Worm (Caenorhabditis elegans): Measurements from ENCODE around the gene C14A4.13.

Gene C14A4.13

DNA sequence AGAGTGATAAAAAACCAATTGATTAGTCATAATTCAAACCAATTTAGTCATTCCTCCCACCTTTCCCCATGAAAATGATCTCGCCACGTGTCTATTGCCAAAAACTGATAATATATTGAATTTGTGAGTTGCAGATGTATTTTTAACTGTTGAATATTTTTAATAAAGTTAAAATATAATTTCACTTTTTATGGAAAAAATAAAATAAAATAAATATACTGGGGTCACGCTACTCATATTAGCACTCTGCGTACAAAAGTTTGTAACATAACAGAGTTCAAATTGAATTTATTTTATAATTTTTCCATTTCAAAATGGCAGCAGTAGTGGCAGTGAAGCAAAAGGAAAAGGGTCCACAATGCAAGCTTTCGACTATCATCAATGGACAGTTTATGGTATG lies at the start of gene C14A4.13:
TSS of gene C14A4.13 (plus strand) at position 301 of the 400 bp plus-strand sequence.
- TF ChIP-seq unc-62 (GFP tag; optimal IDR thresholded peaks at IDR 0.05) = no peak

ce11 chrII:10569498-10569897 lies 48.8 kb upstream of the C14A4.13 start:
- TF ChIP-seq unc-62 (GFP tag; optimal IDR thresholded peaks at IDR 0.05) = no peak

- TF ChIP-seq unc-62 (GFP tag; optimal IDR thresholded peaks at IDR 0.05) = no peak
Measured at ce11 chrII:10570302-10570701, 48.0 kb upstream of the C14A4.13 start, which contains the start of gene txt-13. TSS of gene txt-13 (plus strand) at chrII:10570602.

- TF ChIP-seq unc-62 (GFP tag; optimal IDR thresholded peaks at IDR 0.05) = no peak
Measured at ce11 chrII:10571967-10572366, 46.3 kb upstream of the C14A4.13 start, which contains the start of gene C06A1.3. TSS of gene C06A1.3 (plus strand) at chrII:10572267.

DNA sequence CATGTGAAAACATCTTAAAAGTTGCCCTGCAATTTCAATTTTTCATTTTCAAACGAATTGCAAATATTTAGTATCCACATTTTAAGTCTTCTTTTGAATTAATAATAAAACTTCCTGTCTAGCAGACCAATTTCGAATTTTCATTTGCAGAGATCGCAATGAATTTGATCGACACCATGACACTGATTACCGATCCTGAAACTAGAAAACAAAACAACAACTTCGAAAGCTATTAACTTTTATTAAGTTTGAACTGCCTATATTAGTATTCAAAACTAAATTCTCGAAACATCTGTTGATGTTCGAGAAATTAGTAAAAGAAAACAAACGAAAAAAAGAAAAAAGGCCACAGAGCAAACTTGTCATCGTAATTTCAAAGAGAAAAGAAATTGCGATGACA lies 44.1 kb upstream of the C14A4.13 start:
- TF ChIP-seq unc-62 (GFP tag; optimal IDR thresholded peaks at IDR 0.05) = no peak

ce11 chrII:10578843-10579430 lies 39.3 kb upstream of the C14A4.13 start, which contains the start of gene rpb-6:
TSS of gene rpb-6 (plus strand) at chrII:10579380.
- no peak for TF ChIP-seq unc-62 (GFP tag; optimal IDR thresholded peaks at IDR 0.05)

DNA sequence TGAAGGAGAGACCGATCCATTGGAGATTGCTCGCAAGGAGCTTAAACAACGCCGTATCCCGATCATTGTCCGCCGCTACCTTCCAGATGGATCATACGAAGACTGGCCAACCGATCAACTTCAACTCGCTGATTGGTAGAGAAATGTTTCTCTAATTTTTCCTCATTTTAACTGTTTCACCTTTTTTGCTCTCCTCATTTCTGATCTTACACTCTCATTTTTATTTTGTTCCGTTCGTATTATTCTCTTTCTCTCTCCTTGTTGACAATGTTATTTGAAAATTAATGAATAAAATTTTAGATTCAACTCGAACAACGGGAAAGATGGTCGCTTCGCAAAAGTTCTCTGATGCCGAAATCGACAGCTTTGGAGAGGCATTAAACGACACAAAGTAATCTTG lies 38.6 kb upstream of the C14A4.13 start, which contains the start of gene dohh-1:
TSS of gene dohh-1 (plus strand) at position 301 of the 400 bp plus-strand sequence.
- no peak for TF ChIP-seq unc-62 (GFP tag; optimal IDR thresholded peaks at IDR 0.05)

ce11 chrII:10580833-10581232 lies 37.4 kb upstream of the C14A4.13 start, which contains the start of gene dap-3:
TSS of gene dap-3 (plus strand) at chrII:10581133.
- TF ChIP-seq unc-62 (GFP tag; optimal IDR thresholded peaks at IDR 0.05) = no peak

DNA sequence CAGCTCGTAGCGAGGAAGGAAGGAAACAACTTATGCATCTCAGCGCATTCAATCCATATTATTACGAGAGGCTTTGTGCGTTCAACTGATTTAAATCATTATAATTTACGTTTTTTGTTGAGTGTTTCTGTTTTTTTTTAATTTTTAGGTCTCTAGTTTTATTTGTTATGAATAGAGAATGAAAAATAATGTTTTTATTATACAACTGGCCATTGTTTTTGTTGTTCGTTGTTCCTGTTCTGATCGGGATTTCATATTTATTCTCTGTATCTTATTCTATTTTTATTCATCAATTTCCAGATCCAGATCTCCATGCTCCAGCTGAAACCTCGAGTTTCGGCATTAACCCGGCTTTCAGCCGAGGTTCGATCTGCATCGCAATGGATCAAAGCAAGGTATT lies 35.9 kb upstream of the C14A4.13 start, which contains the start of gene mrps-22:
TSS of gene mrps-22 (plus strand) at position 301 of the 400 bp plus-strand sequence.
- no peak for TF ChIP-seq unc-62 (GFP tag; optimal IDR thresholded peaks at IDR 0.05)

DNA sequence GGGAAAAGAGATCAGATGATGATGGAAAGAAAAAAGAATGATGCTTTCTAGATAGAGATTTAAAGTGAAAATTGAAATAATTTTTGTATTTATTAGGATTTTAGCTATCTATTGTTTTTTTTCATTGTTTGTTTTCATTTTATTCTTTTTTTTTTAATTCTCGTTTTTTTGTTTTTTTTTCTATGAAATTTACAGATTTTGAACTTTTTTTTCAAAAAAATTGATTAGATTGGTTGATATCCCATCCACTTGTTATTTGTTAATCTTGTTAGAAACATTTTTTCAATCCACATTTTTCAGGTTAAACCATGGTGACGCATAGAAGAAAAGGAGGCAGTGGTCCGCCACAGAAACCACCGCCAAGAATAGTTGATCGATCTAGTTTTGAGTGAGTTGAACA lies 34.2 kb upstream of the C14A4.13 start, which contains the start of gene algn-9:
TSS of gene algn-9 (plus strand) at position 301 of the 400 bp plus-strand sequence.
- no peak for TF ChIP-seq unc-62 (GFP tag; optimal IDR thresholded peaks at IDR 0.05)

- TF ChIP-seq unc-62 (GFP tag; optimal IDR thresholded peaks at IDR 0.05) = no peak
Measured at ce11 chrII:10587742-10588141, 30.5 kb upstream of the C14A4.13 start, which contains the start of gene crn-3. TSS of gene crn-3 (plus strand) at chrII:10588042.

DNA sequence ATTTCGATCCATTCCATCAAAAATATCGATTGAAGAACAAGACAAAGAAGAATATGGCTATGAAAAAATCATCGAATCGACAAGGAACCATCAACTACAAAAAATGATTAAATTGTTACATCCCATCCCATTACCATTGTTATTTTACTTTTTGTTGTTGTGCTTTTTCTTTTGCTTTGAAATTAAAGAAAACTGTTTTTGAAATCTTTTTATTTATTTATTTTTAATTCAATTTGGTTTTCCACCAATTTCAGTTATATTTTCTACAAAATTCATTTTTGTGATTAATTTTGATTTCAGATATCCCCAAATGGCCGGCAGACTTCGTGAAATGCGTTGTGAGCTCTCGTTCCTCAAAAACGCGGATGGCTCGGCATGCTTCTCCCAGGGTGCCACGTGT lies 25.8 kb upstream of the C14A4.13 start, which contains the start of gene crn-5:
TSS of gene crn-5 (plus strand) at position 301 of the 400 bp plus-strand sequence.
- TF ChIP-seq unc-62 (GFP tag; optimal IDR thresholded peaks at IDR 0.05) = no peak

ce11 chrII:10594312-10594711 lies 23.9 kb upstream of the C14A4.13 start:
- TF ChIP-seq unc-62 (GFP tag; optimal IDR thresholded peaks at IDR 0.05) = no peak

DNA sequence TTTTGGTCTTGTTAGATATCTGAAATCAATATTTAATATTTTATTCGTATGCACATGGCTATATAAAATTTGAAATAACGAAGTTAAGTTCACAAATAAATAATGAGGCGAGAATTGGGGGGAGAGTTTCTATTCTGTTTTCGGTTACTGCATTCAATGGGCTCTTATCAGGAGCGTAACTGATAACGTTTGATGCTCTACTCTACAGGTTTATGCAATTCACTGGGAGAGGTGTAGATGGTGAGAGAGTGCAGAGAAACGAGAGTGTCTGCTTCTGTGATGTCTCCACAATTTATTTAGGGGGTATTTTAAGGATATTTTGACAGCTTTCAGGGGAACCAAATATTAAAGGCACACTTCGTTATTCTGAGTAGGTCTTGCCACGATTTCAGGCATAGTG lies 23.5 kb upstream of the C14A4.13 start, which contains the start of gene C14A4.6:
TSS of gene C14A4.6 (minus strand) at position 19 of the 400 bp plus-strand sequence.
- no peak for TF ChIP-seq unc-62 (GFP tag; optimal IDR thresholded peaks at IDR 0.05)

- TF ChIP-seq unc-62 (GFP tag; optimal IDR thresholded peaks at IDR 0.05) = no peak
Measured at ce11 chrII:10596462-10596861, 21.8 kb upstream of the C14A4.13 start, which contains the start of gene C14A4.7. TSS of gene C14A4.7 (minus strand) at chrII:10596562.

ce11 chrII:10598039-10598438 lies 20.2 kb upstream of the C14A4.13 start, which contains the start of gene C14A4.8:
TSS of gene C14A4.8 (minus strand) at chrII:10598139.
- no peak for TF ChIP-seq unc-62 (GFP tag; optimal IDR thresholded peaks at IDR 0.05)

DNA sequence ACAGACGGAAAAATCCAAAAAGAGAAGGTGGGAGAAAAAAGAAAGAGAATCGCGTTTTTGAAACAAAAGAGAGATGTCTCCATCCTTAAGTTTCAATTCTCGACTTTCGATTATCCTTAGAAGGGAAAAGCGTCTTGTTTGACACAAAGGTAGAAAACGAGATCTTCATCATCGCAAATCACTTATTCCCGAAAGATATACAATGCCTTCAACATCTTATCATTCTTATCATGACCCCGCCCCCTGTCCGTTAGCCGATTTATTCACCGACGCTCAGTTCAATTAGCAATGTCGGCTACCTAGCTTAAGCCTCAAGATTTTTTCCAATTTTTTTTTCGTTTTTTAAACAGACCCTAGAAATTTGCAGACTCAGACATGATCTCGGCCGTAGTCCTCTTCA lies 19.3 kb upstream of the C14A4.13 start, which contains the start of gene C14A4.9:
TSS of gene C14A4.9 (plus strand) at position 368 of the 400 bp plus-strand sequence.
- no peak for TF ChIP-seq unc-62 (GFP tag; optimal IDR thresholded peaks at IDR 0.05)
